Worm (Caenorhabditis elegans) whole organism, L1 larva: ENCODE data around the gene smcl-1.

Experiments
- C16A3.4 ChIP-seq: fragments of 150-350 bp; optimal IDR thresholded peaks from 2 replicates; lab custom pipeline; 2014; ENCODE audit warnings: missing biosample characterization, missing genetic modification characterization
- aha-1 ChIP-seq: fragments of 150-350 bp; optimal IDR thresholded peaks from 2 replicates; lab custom pipeline; 2014; ENCODE audit warnings: missing biosample characterization, missing genetic modification characterization
- alr-1 ChIP-seq: fragments of 200-800 bp; sonication (Bioruptor generic); optimal IDR thresholded peaks from 2 replicates; lab custom pipeline; 2018; ENCODE audit warnings: borderline replicate concordance, mild to moderate bottlenecking, missing genetic modification characterization, missing compliant biosample characterization
- aly-2 ChIP-seq: fragments of 150-350 bp; optimal IDR thresholded peaks from 2 replicates; lab custom pipeline; 2014; ENCODE audit warnings: missing biosample characterization, missing genetic modification characterization
- ceh-63 ChIP-seq: fragments of 200-800 bp; sonication (Bioruptor generic); optimal IDR thresholded peaks from 2 replicates; lab custom pipeline; 2018; ENCODE audit warnings: mild to moderate bottlenecking, missing genetic modification characterization, missing compliant biosample characterization
- ceh-90 ChIP-seq: sonication (generic microtip); optimal IDR thresholded peaks from 2 replicates; lab custom pipeline; 2016; ENCODE audit warnings: missing genetic modification characterization, missing compliant biosample characterization
- efl-1 ChIP-seq, 4 experiments: fragments of 150-350 bp; optimal IDR thresholded peaks in 3 of 4; peaks in 1 of 4; 1 replicate in 1 of 4; 2 replicates in 3 of 4; lab custom pipeline; 2014; ENCODE audit warnings: missing biosample characterization in 2 of 4, missing genetic modification characterization in 2 of 4, missing genetic modification reagents in 2 of 4
- efl-3 ChIP-seq: fragments of 200-800 bp; sonication (Bioruptor generic); optimal IDR thresholded peaks from 2 replicates; lab custom pipeline; 2018; ENCODE audit warnings: mild to moderate bottlenecking, missing genetic modification characterization, missing compliant biosample characterization
- egl-13 ChIP-seq: sonication (generic microtip); optimal IDR thresholded peaks from 2 replicates; lab custom pipeline; 2016; ENCODE audit warnings: missing genotype, missing genetic modification reagents, missing genetic modification characterization, missing compliant biosample characterization
- elt-2 ChIP-seq: sonication (generic microtip); optimal IDR thresholded peaks from 2 replicates; lab custom pipeline; 2016; ENCODE audit warnings: missing genetic modification characterization, mild to moderate bottlenecking, inconsistent platforms, missing compliant biosample characterization, missing genetic modification reagents
- fkh-10 ChIP-seq: sonication (generic microtip); optimal IDR thresholded peaks from 2 replicates; lab custom pipeline; 2017; ENCODE audit warnings: missing biosample characterization, missing genetic modification reagents, missing genetic modification characterization
- fkh-4 ChIP-seq: sonication (generic microtip); optimal IDR thresholded peaks from 2 replicates; lab custom pipeline; 2016; ENCODE audit warnings: missing compliant biosample characterization, missing genetic modification characterization, borderline replicate concordance
- fos-1 ChIP-seq: fragments of 150-350 bp; optimal IDR thresholded peaks from 2 replicates; lab custom pipeline; 2014; ENCODE audit warnings: missing biosample characterization, missing genetic modification characterization
- hpl-2 ChIP-seq: fragments of 150-350 bp; optimal IDR thresholded peaks from 2 replicates; lab custom pipeline; 2014; ENCODE audit warnings: missing biosample characterization, missing genetic modification reagents, missing genetic modification characterization
- isw-1 ChIP-seq: fragments of 200-800 bp; sonication (Bioruptor generic); IDR thresholded peaks from 2 replicates; pipeline ENCODE4 v1.3.6; 2022; ENCODE audit warnings: missing genetic modification characterization, missing compliant biosample characterization
- lin-13 ChIP-seq: fragments of 150-350 bp; optimal IDR thresholded peaks from 2 replicates; lab custom pipeline; 2014; ENCODE audit warnings: missing biosample characterization, missing genetic modification reagents, missing genetic modification characterization
- lin-35 ChIP-seq, 2 experiments: fragments of 150-350 bp; optimal IDR thresholded peaks; 2 replicates each; lab custom pipeline; 2014; ENCODE audit warnings: missing biosample characterization in 2 of 2, missing genetic modification characterization in 2 of 2, missing genetic modification reagents in 2 of 2
- mdl-1 ChIP-seq, 2 experiments: fragments of 150-350 bp; optimal IDR thresholded peaks; 2 replicates each; lab custom pipeline; 2014 to 2017; ENCODE audit warnings: missing biosample characterization in 2 of 2, missing genetic modification characterization in 2 of 2, inconsistent platforms in 1 of 2
- mep-1 ChIP-seq: fragments of 150-350 bp; optimal IDR thresholded peaks from 2 replicates; lab custom pipeline; 2014; ENCODE audit warnings: missing biosample characterization, missing genetic modification characterization
- nhr-12 ChIP-seq: sonication (generic microtip); optimal IDR thresholded peaks from 2 replicates; lab custom pipeline; 2017; ENCODE audit warnings: missing biosample characterization, missing genetic modification characterization
- nhr-19 ChIP-seq: fragments of 200-800 bp; sonication (Bioruptor generic); conservative IDR thresholded peaks from 2 replicates; pipeline ENCODE4 v1.3.6; 2022; ENCODE audit warnings: missing genetic modification characterization, missing compliant biosample characterization
- nhr-47 ChIP-seq: sonication (generic microtip); optimal IDR thresholded peaks from 2 replicates; lab custom pipeline; 2016; ENCODE audit warnings: mild to moderate bottlenecking, missing genetic modification characterization, moderate library complexity, missing compliant biosample characterization
- nhr-71 ChIP-seq: sonication (generic microtip); optimal IDR thresholded peaks from 2 replicates; lab custom pipeline; 2016; ENCODE audit warnings: mild to moderate bottlenecking, missing genetic modification characterization, moderate library complexity, missing compliant biosample characterization
- nhr-77 ChIP-seq: fragments of 150-350 bp; optimal IDR thresholded peaks from 2 replicates; lab custom pipeline; 2014; ENCODE audit warnings: missing biosample characterization, missing genetic modification characterization
- nhr-84 ChIP-seq: sonication (generic microtip); optimal IDR thresholded peaks from 2 replicates; lab custom pipeline; 2017; ENCODE audit warnings: missing biosample characterization, missing genetic modification characterization
- nhr-85 ChIP-seq: sonication (generic microtip); peaks from one replicate; lab custom pipeline; 2016; ENCODE audit warnings: missing genetic modification characterization, inconsistent platforms, missing compliant biosample characterization
- nhr-90 ChIP-seq: sonication (generic microtip); optimal IDR thresholded peaks from 2 replicates; lab custom pipeline; 2016; ENCODE audit warnings: mild to moderate bottlenecking, missing genetic modification characterization, missing compliant biosample characterization; ENCODE audit not compliant: poor library complexity
- skn-1 ChIP-seq: fragments of 150-350 bp; optimal IDR thresholded peaks from 2 replicates; lab custom pipeline; 2014; ENCODE audit warnings: missing biosample characterization, missing genetic modification characterization
- snu-23 ChIP-seq: sonication (generic microtip); optimal IDR thresholded peaks from 2 replicates; lab custom pipeline; 2016; ENCODE audit warnings: missing genetic modification characterization, missing compliant biosample characterization
- sox-4 ChIP-seq: sonication (generic microtip); optimal IDR thresholded peaks from 2 replicates; lab custom pipeline; 2016; ENCODE audit warnings: missing genetic modification characterization, missing compliant biosample characterization
- sptf-1 ChIP-seq: fragments of 150-350 bp; optimal IDR thresholded peaks from 2 replicates; lab custom pipeline; 2014; ENCODE audit warnings: missing biosample characterization, missing genetic modification characterization
- tbx-2 ChIP-seq: sonication (generic microtip); optimal IDR thresholded peaks from 2 replicates; lab custom pipeline; 2016; ENCODE audit warnings: missing genetic modification characterization, missing compliant biosample characterization
- unc-98 ChIP-seq: fragments of 200-800 bp; sonication (Bioruptor generic); IDR thresholded peaks from 2 replicates; pipeline ENCODE4 v1.3.6; 2022; ENCODE audit warnings: missing genetic modification characterization, missing compliant biosample characterization
- vab-15 ChIP-seq: sonication (generic microtip); optimal IDR thresholded peaks from 2 replicates; lab custom pipeline; 2017; ENCODE audit warnings: missing genotype, mild to moderate bottlenecking, missing genetic modification characterization, missing compliant biosample characterization
- ztf-11 ChIP-seq, 2 experiments: sonication (generic microtip); optimal IDR thresholded peaks; 2 replicates each; lab custom pipeline; 2016 to 2017; ENCODE audit warnings: missing genetic modification characterization in 2 of 2, missing biosample characterization in 1 of 2, missing compliant biosample characterization in 1 of 2
- ztf-4 ChIP-seq: fragments of 150-350 bp; optimal IDR thresholded peaks from 2 replicates; lab custom pipeline; 2014; ENCODE audit warnings: missing biosample characterization, missing genetic modification characterization

The smcl-1 gene

DNA sequence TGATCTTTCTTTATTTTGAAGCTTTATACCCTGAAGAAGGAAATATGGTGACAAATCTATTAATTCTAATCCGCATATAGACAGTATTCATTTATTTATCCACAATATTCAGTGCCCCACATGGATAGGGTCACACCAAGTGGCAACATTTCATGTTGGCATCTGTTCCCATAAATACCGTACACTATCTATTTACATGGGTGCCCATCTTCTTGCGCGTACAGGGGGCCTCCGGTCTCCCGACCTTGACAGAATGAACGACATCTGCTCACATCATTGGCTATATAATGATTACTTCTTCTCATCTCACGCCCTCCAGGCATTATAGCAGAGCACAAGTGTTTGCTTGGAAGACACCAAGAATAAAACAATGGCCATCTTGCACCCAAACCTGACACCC lies 17.7 kb upstream of the smcl-1 start:
- TF ChIP-seq fkh-4 (tag; lab: Kevin White, UChicago) (no peak), fos-1 (tag; lab: Kevin White, UChicago) (no peak), tbx-2 (tag; lab: Kevin White, UChicago) (peak; percentile 6), ztf-11 (tag; optimal IDR thresholded peaks at IDR 0.05; lab: Kevin White, UChicago) (peak in 1 of 2 experiments; percentile 65)

DNA sequence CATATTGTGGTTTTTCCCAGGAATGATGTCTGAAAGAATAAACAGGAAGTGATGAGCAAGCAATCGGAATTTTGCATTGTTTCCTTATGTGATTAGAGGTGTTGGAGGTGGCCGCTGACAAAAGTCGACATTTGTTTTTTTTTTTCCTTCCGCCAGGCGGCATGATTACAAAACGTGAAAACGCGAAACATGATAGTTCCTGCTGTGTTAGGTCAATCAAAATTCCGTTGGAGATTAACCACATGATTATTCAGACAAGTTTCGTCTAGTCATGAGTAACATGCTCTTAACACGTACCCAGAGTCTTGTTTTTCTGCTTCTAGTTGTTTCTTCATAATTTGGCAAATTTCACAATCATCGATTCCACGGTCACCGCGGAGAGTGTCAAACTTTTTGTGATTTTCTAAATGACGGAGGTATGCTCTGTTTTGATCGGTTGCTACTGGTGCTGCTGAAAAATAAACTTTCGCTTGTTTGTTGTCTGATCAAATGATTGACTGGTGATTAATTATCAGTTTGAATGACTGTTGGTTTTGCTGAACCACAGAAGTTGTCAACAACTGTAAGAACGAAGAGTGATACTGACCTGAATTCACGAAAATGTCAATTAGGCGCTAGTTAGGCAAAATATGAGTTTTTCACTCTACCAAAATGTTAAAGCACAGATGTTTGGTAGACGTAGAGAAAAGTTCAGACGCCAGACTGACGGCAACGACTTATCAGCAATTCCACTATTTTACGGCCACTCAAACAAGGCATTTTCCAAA lies 13.9 kb upstream of the smcl-1 start:
- no peak for TF ChIP-seq egl-13 (tag; lab: Kevin White, UChicago)
- no peak for TF ChIP-seq nhr-90
- no peak for TF ChIP-seq nhr-47 (tag; lab: Kevin White, UChicago)
- no peak for TF ChIP-seq ztf-4 (tag; lab: Kevin White, UChicago)
- no peak for TF ChIP-seq alr-1 (tag; lab: Kevin White, UChicago)
- no peak for TF ChIP-seq sox-4 (tag; lab: Kevin White, UChicago)
- TF ChIP-seq nhr-12 (tag; lab: Kevin White, UChicago): no peak
- TF ChIP-seq ceh-63 (GFP tag; lab: Kevin White, UChicago): no peak

DNA sequence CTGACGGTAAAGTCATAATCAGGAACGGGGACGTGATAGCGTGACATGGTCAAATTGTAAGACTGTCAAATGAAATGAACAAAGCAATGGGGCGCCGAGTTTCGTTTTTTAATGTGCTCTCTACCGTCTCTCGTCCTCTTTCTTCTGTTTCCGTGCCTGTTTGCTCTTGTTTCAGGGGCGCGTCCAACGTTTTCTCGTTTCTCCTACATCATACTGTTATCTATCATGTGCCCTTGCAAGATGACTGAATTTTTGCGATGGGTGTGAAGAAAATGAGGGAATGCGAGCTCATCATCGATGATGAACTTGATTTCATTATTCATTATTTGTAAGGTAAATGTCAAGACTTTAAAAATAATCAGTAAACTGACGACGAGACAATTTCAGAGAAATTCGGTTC lies 12.4 kb upstream of the smcl-1 start, which contains the start of gene T04F8.7:
T04F8.7 (minus strand) TSS at position 130 of the 400 bp plus-strand sequence.
- TF ChIP-seq unc-98 (GFP tag; lab: Robert Waterston, UW): no peak
- no peak for TF ChIP-seq nhr-77
- TF ChIP-seq nhr-19 (GFP tag; lab: Robert Waterston, UW): no peak
- peak; percentile 71 for TF ChIP-seq elt-2 (tag; lab: Kevin White, UChicago)
- no peak for TF ChIP-seq mdl-1 (tag; optimal IDR thresholded peaks at IDR 0.05; lab: Kevin White, UChicago)
- TF ChIP-seq ztf-11 (tag; optimal IDR thresholded peaks at IDR 0.05; lab: Kevin White, UChicago): no peak
- no peak for TF ChIP-seq nhr-71 (tag; lab: Kevin White, UChicago)
- TF ChIP-seq ceh-90 (tag; lab: Kevin White, UChicago): no peak
- peak in 1 of 2 experiments; percentile 30 for TF ChIP-seq lin-35 (GFP tag; optimal IDR thresholded peaks at IDR 0.05; lab: Kevin White, UChicago)

DNA sequence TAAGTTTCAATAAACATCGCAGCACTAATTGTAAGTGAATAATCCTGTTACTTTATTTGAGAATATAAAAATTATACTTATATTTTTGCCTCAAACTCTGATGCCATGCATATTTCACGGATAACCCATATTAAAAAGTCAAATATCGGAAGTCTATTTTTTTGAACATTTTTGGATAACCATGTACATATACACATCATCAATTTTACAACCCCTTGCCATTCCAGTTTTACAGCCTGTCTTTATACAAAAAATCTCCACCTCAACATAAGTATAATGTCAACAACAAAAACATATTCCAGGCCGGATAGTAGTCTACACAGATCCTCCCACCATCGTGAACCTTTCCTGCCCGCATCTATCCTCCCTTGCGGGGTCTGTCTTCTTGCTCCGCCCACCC lies 9.0 kb upstream of the smcl-1 start, which contains the start of gene hnd-1:
hnd-1 (plus strand) TSS at position 301 of the 400 bp plus-strand sequence.
- TF ChIP-seq aha-1 (tag; lab: Kevin White, UChicago) (no peak), mep-1 (tag; lab: Kevin White, UChicago) (no peak), isw-1 (no peak), efl-1 (optimal IDR thresholded peaks at IDR 0.05; lab: Kevin White, UChicago) (no peak), efl-1 (GFP tag; optimal IDR thresholded peaks at IDR 0.05 in 1 of 2; lab: Kevin White, UChicago) (peak in 1 of 2 experiments; percentile 27), skn-1 (tag; lab: Kevin White, UChicago) (no peak), sptf-1 (tag; lab: Kevin White, UChicago) (no peak)

DNA sequence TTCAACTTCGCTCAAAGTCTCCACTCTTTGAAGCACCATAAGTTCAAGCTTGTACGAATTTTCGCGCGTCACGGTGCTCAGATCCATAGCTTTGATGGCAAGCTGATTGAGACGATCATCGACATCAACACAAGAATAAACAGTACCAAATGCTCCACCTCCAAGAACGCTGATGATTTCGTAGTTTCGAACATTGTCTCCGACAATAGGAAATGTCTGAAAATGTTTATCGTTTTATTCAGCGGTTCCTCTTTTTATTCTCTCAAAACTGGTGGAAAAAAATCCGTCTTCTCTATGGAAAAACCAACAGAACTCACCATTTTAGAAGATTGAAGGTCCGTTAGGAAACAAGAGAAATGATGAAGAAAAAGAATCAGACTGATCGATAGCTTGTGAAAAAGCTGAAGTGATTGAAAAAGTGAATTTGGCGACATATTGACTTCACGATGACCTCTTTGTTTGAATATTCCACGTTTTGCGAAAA lies 5.4 kb upstream of the smcl-1 start, which contains the start of gene C44C10.7:
C44C10.7 (minus strand) TSS at position 434 of the 484 bp plus-strand sequence.
- TF ChIP-seq nhr-90 (no peak), lin-13 (GFP tag; lab: Kevin White, UChicago) (no peak), nhr-85 (tag; lab: Kevin White, UChicago) (no peak), hpl-2 (no peak), fkh-10 (no peak), aly-2 (no peak), alr-1 (tag; lab: Kevin White, UChicago) (no peak), unc-98 (GFP tag; lab: Robert Waterston, UW) (no peak), efl-3 (GFP tag; lab: Kevin White, UChicago) (no peak), nhr-84 (tag; lab: Kevin White, UChicago) (no peak), ceh-90 (tag; lab: Kevin White, UChicago) (no peak), snu-23 (no peak), aha-1 (tag; lab: Kevin White, UChicago) (no peak), nhr-77 (no peak), ceh-63 (GFP tag; lab: Kevin White, UChicago) (no peak), vab-15 (tag; lab: Kevin White, UChicago) (no peak), C16A3.4 (tag; lab: Kevin White, UChicago) (no peak)
